Fruit fly (Drosophila melanogaster): ENCODE measurements around the gene GstD5.

dm6 chr3R:12373800-12374199, 1.7 kb upstream of the GstD5 start, which contains the start of gene GstD4:
- TF ChIP-seq psq (GFP tag; optimal IDR thresholded peaks at IDR 0.05) (no peak), lola (GFP tag; optimal IDR thresholded peaks at IDR 0.05) (no peak), Sp1 (GFP tag; optimal IDR thresholded peaks at IDR 0.05) (no peak), Abd-B (GFP tag; optimal IDR thresholded peaks at IDR 0.05) (no peak), Dfd (GFP tag; optimal IDR thresholded peaks at IDR 0.05) (no peak), Hnf4 (GFP tag; optimal IDR thresholded peaks at IDR 0.05) (no peak), brk (GFP tag; optimal IDR thresholded peaks at IDR 0.05) (no peak), N (GFP tag; optimal IDR thresholded peaks at IDR 0.05) (no peak)

Measured in whole organism, wandering third instar larva.